Fruit fly (Drosophila melanogaster) whole organism, embryonic: ENCODE measurements around the gene ebd1.
A peak's percentile ranks its signal among the peaks of the same experiment; 100 is the strongest.

Experiments used
- Atf-2 ChIP-seq: fragments of 200-800 bp; sonication (Bioruptor generic); optimal IDR thresholded peaks from 2 replicates; lab custom pipeline; 2016; ENCODE audit warnings: missing biosample characterization, missing genetic modification characterization
- BtbVII ChIP-seq: fragments of 200-800 bp; sonication (Bioruptor generic); optimal IDR thresholded peaks from 3 replicates; lab custom pipeline; 2017; ENCODE audit warnings: missing biosample characterization, mild to moderate bottlenecking, missing genetic modification characterization
- CG10959 ChIP-seq: fragments of 200-800 bp; sonication (Bioruptor generic); IDR thresholded peaks from 2 replicates; pipeline ENCODE4 v1.3.6; 2022; ENCODE audit warnings: missing biosample characterization, missing genetic modification characterization
- CG11560 ChIP-seq: fragments of 200-800 bp; sonication (Bioruptor generic); IDR thresholded peaks from 3 replicates; pipeline ENCODE4 v1.3.6; 2022; ENCODE audit warnings: missing biosample characterization, missing genetic modification characterization
- CG13775 ChIP-seq: fragments of 200-800 bp; sonication (Bioruptor generic); optimal IDR thresholded peaks from 3 replicates; lab custom pipeline; 2017; ENCODE audit warnings: missing biosample characterization, mild to moderate bottlenecking, missing genetic modification characterization
- CG14667 ChIP-seq: fragments of 200-800 bp; sonication (Bioruptor generic); IDR thresholded peaks from 2 replicates; pipeline ENCODE4 v1.3.6; 2022; ENCODE audit warnings: missing biosample characterization, missing genetic modification characterization
- CG1603 ChIP-seq: fragments of 200-800 bp; sonication (Bioruptor generic); optimal IDR thresholded peaks from 2 replicates; lab custom pipeline; 2019; ENCODE audit warnings: missing biosample characterization, mild to moderate bottlenecking, missing genetic modification characterization, moderate library complexity
- CG17186 ChIP-seq: fragments of 200-800 bp; sonication (Bioruptor generic); optimal IDR thresholded peaks from 3 replicates; lab custom pipeline; 2017; ENCODE audit warnings: missing biosample characterization, missing genetic modification reagents, missing genetic modification characterization
- CG17568 ChIP-seq: fragments of 200-800 bp; sonication (Bioruptor generic); optimal IDR thresholded peaks from 2 replicates; lab custom pipeline; 2018; ENCODE audit warnings: missing biosample characterization, mild to moderate bottlenecking, missing genetic modification characterization, moderate library complexity
- CG18262 ChIP-seq: fragments of 200-800 bp; optimal IDR thresholded peaks from 3 replicates; lab custom pipeline; 2019; ENCODE audit warnings: missing biosample characterization, mild to moderate bottlenecking, missing genetic modification characterization, moderate library complexity
- CG1832 ChIP-seq: fragments of 200-800 bp; sonication (Bioruptor generic); optimal IDR thresholded peaks from 2 replicates; lab custom pipeline; 2017; ENCODE audit warnings: missing biosample characterization, mild to moderate bottlenecking, missing genetic modification characterization, inconsistent platforms
- CG18476 ChIP-seq: fragments of 200-800 bp; sonication (Bioruptor generic); optimal IDR thresholded peaks from 2 replicates; lab custom pipeline; 2016; ENCODE audit warnings: missing biosample characterization, mild to moderate bottlenecking, missing genetic modification characterization
- CG18619 ChIP-seq: fragments of 200-800 bp; sonication (Bioruptor generic); optimal IDR thresholded peaks from 3 replicates; lab custom pipeline; 2017; ENCODE audit warnings: missing biosample characterization, mild to moderate bottlenecking, missing genetic modification characterization
- CG2712 ChIP-seq: fragments of 200-800 bp; optimal IDR thresholded peaks from 3 replicates; lab custom pipeline; 2019; ENCODE audit warnings: missing biosample characterization, mild to moderate bottlenecking, missing genetic modification characterization, moderate library complexity
- CG3407 ChIP-seq: fragments of 200-800 bp; sonication (Bioruptor generic); optimal IDR thresholded peaks from 2 replicates; lab custom pipeline; 2018; ENCODE audit warnings: missing biosample characterization, mild to moderate bottlenecking, missing genetic modification characterization
- CG34224 ChIP-seq: fragments of 200-800 bp; sonication (Bioruptor generic); IDR thresholded peaks from 3 replicates; pipeline ENCODE4 v1.3.6; 2022; ENCODE audit warnings: missing biosample characterization, missing genetic modification characterization; ENCODE audit not compliant: partially characterized antibody
- CG34376 ChIP-seq: fragments of 200-800 bp; sonication (Bioruptor generic); optimal IDR thresholded peaks from 2 replicates; lab custom pipeline; 2018; ENCODE audit warnings: missing biosample characterization, mild to moderate bottlenecking, missing genetic modification characterization
- CG43689 ChIP-seq: fragments of 200-800 bp; sonication (Bioruptor generic); IDR thresholded peaks from 2 replicates; pipeline ENCODE4 v1.3.6; 2022; ENCODE audit warnings: missing biosample characterization, missing genetic modification characterization
- CG4424 ChIP-seq: fragments of 200-800 bp; sonication (Bioruptor generic); optimal IDR thresholded peaks from 3 replicates; lab custom pipeline; 2016; ENCODE audit warnings: missing biosample characterization, missing genetic modification characterization
- CG7745 ChIP-seq: fragments of 200-800 bp; sonication (Bioruptor generic); optimal IDR thresholded peaks from 2 replicates; lab custom pipeline; 2018; ENCODE audit warnings: missing biosample characterization, mild to moderate bottlenecking, missing genetic modification characterization, moderate library complexity
- Camta ChIP-seq: fragments of 200-800 bp; sonication (Bioruptor generic); optimal IDR thresholded peaks from 2 replicates; lab custom pipeline; 2016; ENCODE audit warnings: missing biosample characterization, missing genetic modification characterization
- Chrac-16 ChIP-seq: fragments of 200-800 bp; sonication (Bioruptor generic); optimal IDR thresholded peaks from 3 replicates; lab custom pipeline; 2016; ENCODE audit warnings: missing biosample characterization, missing genetic modification characterization
- Dad ChIP-seq: fragments of 200-800 bp; sonication (Bioruptor generic); optimal IDR thresholded peaks from 3 replicates; lab custom pipeline; 2016; ENCODE audit warnings: missing biosample characterization, missing genetic modification characterization
- Dek ChIP-seq: fragments of 200-800 bp; sonication (Bioruptor generic); optimal IDR thresholded peaks from 3 replicates; lab custom pipeline; 2019; ENCODE audit warnings: missing biosample characterization, mild to moderate bottlenecking, missing genetic modification characterization, moderate library complexity
- Dll ChIP-seq: fragments of 200-800 bp; sonication (Bioruptor generic); IDR thresholded peaks from 4 replicates; pipeline ENCODE4 v1.3.6; 2022; ENCODE audit warnings: missing biosample characterization, missing genetic modification characterization; ENCODE audit not compliant: partially characterized antibody
- HLH4C ChIP-seq: fragments of 200-800 bp; sonication (Bioruptor generic); IDR thresholded peaks from 3 replicates; pipeline ENCODE4 v1.3.6; 2022; ENCODE audit warnings: missing biosample characterization, missing genetic modification characterization; ENCODE audit not compliant: partially characterized antibody
- HmgD ChIP-seq: fragments of 200-800 bp; sonication (Bioruptor generic); optimal IDR thresholded peaks from 3 replicates; lab custom pipeline; 2016; ENCODE audit warnings: missing biosample characterization, missing genetic modification characterization
- Jarid2 ChIP-seq: fragments of 200-800 bp; sonication (Bioruptor generic); optimal IDR thresholded peaks from 3 replicates; lab custom pipeline; 2017; ENCODE audit warnings: mild to moderate bottlenecking, missing biosample characterization, missing genetic modification reagents, missing genetic modification characterization
- Med ChIP-seq: fragments of 200-800 bp; sonication (Bioruptor generic); peaks from one replicate; lab custom pipeline; 2016; ENCODE audit warnings: missing biosample characterization, missing genetic modification characterization, mild to moderate bottlenecking, inconsistent platforms, moderate library complexity
- NC2α ChIP-seq: fragments of 200-800 bp; sonication (Bioruptor generic); optimal IDR thresholded peaks from 2 replicates; lab custom pipeline; 2016; ENCODE audit warnings: missing biosample characterization, missing genetic modification characterization
- Rfx ChIP-seq: fragments of 200-800 bp; sonication (Bioruptor generic); IDR thresholded peaks from 2 replicates; pipeline ENCODE4 v1.3.6; 2022; ENCODE audit warnings: missing biosample characterization, missing genetic modification characterization
- TFAM ChIP-seq: fragments of 200-800 bp; sonication (Bioruptor generic); optimal IDR thresholded peaks from 2 replicates; lab custom pipeline; 2017; ENCODE audit warnings: missing biosample characterization, missing genetic modification characterization, inconsistent platforms
- Taf1 ChIP-seq: fragments of 200-800 bp; sonication (Bioruptor generic); IDR thresholded peaks from 2 replicates; pipeline ENCODE4 v1.3.6; 2022; ENCODE audit warnings: missing biosample characterization, missing genetic modification characterization
- abd-A ChIP-seq: fragments of 200-800 bp; sonication (Bioruptor generic); optimal IDR thresholded peaks from 3 replicates; lab custom pipeline; 2019; ENCODE audit warnings: missing biosample characterization, mild to moderate bottlenecking, missing genetic modification characterization, moderate library complexity
- ara ChIP-seq: fragments of 200-800 bp; sonication (Bioruptor generic); IDR thresholded peaks from 2 replicates; pipeline ENCODE4 v1.3.6; 2022; ENCODE audit warnings: missing biosample characterization, missing genetic modification characterization
- az2 ChIP-seq: fragments of 200-800 bp; sonication (Bioruptor generic); optimal IDR thresholded peaks from 3 replicates; lab custom pipeline; 2016; ENCODE audit warnings: missing biosample characterization, missing genetic modification characterization
- cato ChIP-seq: fragments of 200-800 bp; sonication (Bioruptor generic); optimal IDR thresholded peaks from 2 replicates; lab custom pipeline; 2016; ENCODE audit warnings: missing biosample characterization, missing genetic modification characterization, borderline replicate concordance
- chn ChIP-seq: fragments of 200-800 bp; sonication (Bioruptor generic); optimal IDR thresholded peaks from 2 replicates; lab custom pipeline; 2016; ENCODE audit warnings: missing biosample characterization, missing genetic modification characterization
- crc ChIP-seq: fragments of 200-800 bp; sonication (Bioruptor generic); optimal IDR thresholded peaks from 2 replicates; lab custom pipeline; 2016; ENCODE audit warnings: missing biosample characterization, missing genetic modification characterization
- da ChIP-seq: fragments of 200-800 bp; sonication (Bioruptor generic); optimal IDR thresholded peaks from 2 replicates; lab custom pipeline; 2016; ENCODE audit warnings: missing biosample characterization, missing genetic modification characterization
- emc ChIP-seq: fragments of 200-800 bp; sonication (Bioruptor generic); optimal IDR thresholded peaks from 2 replicates; lab custom pipeline; 2016; ENCODE audit warnings: missing biosample characterization, missing genetic modification characterization
- fru ChIP-seq: fragments of >200 bp; optimal IDR thresholded peaks from 2 replicates; lab custom pipeline; 2017
- pros ChIP-seq: fragments of 200-800 bp; sonication (Bioruptor generic); optimal IDR thresholded peaks from 3 replicates; lab custom pipeline; 2019; ENCODE audit warnings: missing biosample characterization, mild to moderate bottlenecking, missing genetic modification characterization, moderate library complexity
- rib ChIP-seq: fragments of 200-800 bp; sonication (Bioruptor generic); IDR thresholded peaks from 2 replicates; pipeline ENCODE4 v1.3.6; 2022; ENCODE audit warnings: missing biosample characterization, missing genetic modification characterization
- row ChIP-seq: fragments of 200-800 bp; sonication (Bioruptor generic); IDR thresholded peaks from 3 replicates; pipeline ENCODE4 v1.3.6; 2022; ENCODE audit warnings: missing biosample characterization, missing genetic modification characterization
- ssp ChIP-seq: fragments of 200-800 bp; sonication (Bioruptor generic); IDR thresholded peaks from 2 replicates; pipeline ENCODE4 v1.3.6; 2022; ENCODE audit warnings: missing biosample characterization, missing genetic modification characterization
- sug ChIP-seq: fragments of 200-800 bp; optimal IDR thresholded peaks from 2 replicates; lab custom pipeline; 2019; ENCODE audit warnings: missing biosample characterization, mild to moderate bottlenecking, missing genetic modification characterization, moderate library complexity
- tgo ChIP-seq: fragments of 200-800 bp; sonication (Bioruptor generic); IDR thresholded peaks from 3 replicates; pipeline ENCODE4 v1.3.6; 2022; ENCODE audit warnings: missing biosample characterization, missing genetic modification characterization
- trh ChIP-seq: fragments of 200-800 bp; sonication (Bioruptor generic); optimal IDR thresholded peaks from 2 replicates; lab custom pipeline; 2016; ENCODE audit warnings: missing biosample characterization, missing genetic modification characterization
- usp ChIP-seq: fragments of >200 bp; optimal IDR thresholded peaks from 2 replicates; lab custom pipeline; 2017; ENCODE audit warnings: missing biosample characterization, missing genetic modification characterization
- vnd ChIP-seq: fragments of 200-800 bp; sonication (Bioruptor generic); IDR thresholded peaks from 3 replicates; pipeline ENCODE4 v1.3.6; 2022; ENCODE audit warnings: missing biosample characterization, missing genetic modification characterization; ENCODE audit not compliant: partially characterized antibody

ebd1 gene

dm6 chr3L:725527-726191 lies 40.3 kb upstream of the ebd1 start (continued):
- TF ChIP-seq HLH4C (GFP tag; lab: Robert Waterston, UW) (no peak), Taf1 (GFP tag; lab: Robert Waterston, UW) (no peak), Dad (peak; percentile 68), chn (GFP tag; lab: Kevin White, UChicago) (peak; percentile 94), CG11560 (tag; lab: Robert Waterston, UW) (no peak), row (GFP tag; lab: Robert Waterston, UW) (peak; percentile 84), CG2712 (tag; lab: Kevin White, UChicago) (peak; percentile 95), sug (no peak), trh (GFP tag; lab: Kevin White, UChicago) (peak; percentile 8), usp (GFP tag; lab: Kevin White, UChicago) (no peak), CG14667 (GFP tag; lab: Robert Waterston, UW) (peak; percentile 72), Chrac-16 (peak; percentile 90), TFAM (GFP tag; lab: Kevin White, UChicago) (peak; percentile 74), cato (GFP tag; lab: Kevin White, UChicago) (peak; percentile 71), ara (GFP tag; lab: Robert Waterston, UW) (peak; percentile 96), CG1603 (peak; percentile 95), CG18476 (GFP tag; lab: Kevin White, UChicago) (peak; percentile 47), CG17186 (peak; percentile 53), CG13775 (peak; percentile 85), CG3407 (GFP tag; lab: Kevin White, UChicago) (peak; percentile 72), az2 (GFP tag; lab: Kevin White, UChicago) (peak; percentile 86), crc (GFP tag; lab: Kevin White, UChicago) (peak; percentile 50), ssp (peak; percentile 69), CG18619 (GFP tag; lab: Kevin White, UChicago) (peak; percentile 50), Rfx (GFP tag; lab: Robert Waterston, UW) (no peak), pros (GFP tag; lab: Kevin White, UChicago) (no peak), Dll (GFP tag; lab: Robert Waterston, UW) (no peak), NC2α (GFP tag; lab: Kevin White, UChicago) (peak; percentile 87), CG10959 (GFP tag; lab: Robert Waterston, UW) (peak; percentile 98), Camta (GFP tag; lab: Kevin White, UChicago) (peak; percentile 78), Dek (tag; lab: Kevin White, UChicago) (no peak), rib (GFP tag; lab: Robert Waterston, UW) (no peak), HmgD (peak; percentile 18), CG34224 (no peak), tgo (peak; percentile 74; the same call in 2 of the 3 replicates), CG34376 (no peak), CG7745 (tag; lab: Kevin White, UChicago) (peak; percentile 57), da (GFP tag; lab: Kevin White, UChicago) (peak; percentile 68), CG18262 (peak; percentile 94), vnd (no peak), Med (GFP tag; lab: Kevin White, UChicago) (peak; percentile 90), Jarid2 (peak; percentile 27), emc (GFP tag; lab: Kevin White, UChicago) (no peak), BtbVII (GFP tag; lab: Kevin White, UChicago) (no peak), CG17568 (GFP tag; lab: Kevin White, UChicago) (peak; percentile 57), Atf-2 (GFP tag; lab: Kevin White, UChicago) (peak; percentile 80), abd-A (tag; lab: Kevin White, UChicago) (peak; percentile 20), CG4424 (GFP tag; lab: Kevin White, UChicago) (peak; percentile 87), fru (lab: Kevin White, UChicago) (no peak), CG1832 (GFP tag; lab: Kevin White, UChicago) (no peak), CG43689 (GFP tag; lab: Robert Waterston, UW) (no peak)
